Fruit fly (Drosophila melanogaster): Measurements from ENCODE around the gene Dpck.

The Dpck gene

dm6 chr3R:7086377-7087200, 4.6 kb downstream of the Dpck start, which contains the start of gene alphaTub84B (continued):
- peak; percentile 49 for TF ChIP-seq CG33557 (GFP tag; optimal IDR thresholded peaks at IDR 0.05)
- TF ChIP-seq Abd-B (GFP tag; optimal IDR thresholded peaks at IDR 0.05) = no peak
- TF ChIP-seq ATbp (GFP tag; optimal IDR thresholded peaks at IDR 0.05) = peak; percentile 11
- peak; percentile 72 for TF ChIP-seq CG8089 (GFP tag; optimal IDR thresholded peaks at IDR 0.05)
- TF ChIP-seq CG8281 (tag; optimal IDR thresholded peaks at IDR 0.05) = no peak
- TF ChIP-seq hkb (optimal IDR thresholded peaks at IDR 0.05) = peak; percentile 52
- peak; percentile 82 for TF ChIP-seq hkb (GFP tag; IDR thresholded peaks at IDR 0.05)
- peak; percentile 71 for TF ChIP-seq tx (GFP tag; optimal IDR thresholded peaks at IDR 0.05)
- peak; percentile 39; the same call in 1 of the 2 replicates for TF ChIP-seq sim (GFP tag; IDR thresholded peaks at IDR 0.05)
- peak; percentile 77 for TF ChIP-seq Bgb (GFP tag; IDR thresholded peaks at IDR 0.05; ENCODE audit: partially characterized antibody)
- peak in 1 of 2 experiments; percentile 42 for TF ChIP-seq Eip74EF (GFP tag; optimal IDR thresholded peaks at IDR 0.05)
- peak; percentile 52; the same call in 1 of the 2 replicates for TF ChIP-seq CG10959 (GFP tag; IDR thresholded peaks at IDR 0.05)
- no peak for TF ChIP-seq CG15073 (GFP tag; optimal IDR thresholded peaks at IDR 0.05)
- TF ChIP-seq nerfin-2 (GFP tag; IDR thresholded peaks at IDR 0.05; ENCODE audit: partially characterized antibody) = peak; percentile 62; the same call in 1 of the 2 replicates
- TF ChIP-seq CG14014 (GFP tag; IDR thresholded peaks at IDR 0.05) = peak; percentile 30; the same call in 1 of the 2 replicates
- no peak for TF ChIP-seq prd (optimal IDR thresholded peaks at IDR 0.05)
- peak; percentile 23; the same call in 1 of the 3 replicates for TF ChIP-seq prd (GFP tag; IDR thresholded peaks at IDR 0.05)
- TF ChIP-seq ERR (GFP tag; optimal IDR thresholded peaks at IDR 0.05) = peak; percentile 69
- TF ChIP-seq CG11696 (GFP tag; IDR thresholded peaks at IDR 0.05) = peak; percentile 28; the same call in 1 of the 2 replicates
- TF ChIP-seq CG9727 (GFP tag; optimal IDR thresholded peaks at IDR 0.05) = peak; percentile 58
- TF ChIP-seq Dref (GFP tag; IDR thresholded peaks at IDR 0.05) = peak; percentile 89
- no peak for TF ChIP-seq tll (GFP tag; optimal IDR thresholded peaks at IDR 0.05)
- peak; percentile 30 for TF ChIP-seq nmo (GFP tag; optimal IDR thresholded peaks at IDR 0.05)
- no peak for TF ChIP-seq al (GFP tag; IDR thresholded peaks at IDR 0.05)
- TF ChIP-seq pnt (GFP tag; optimal IDR thresholded peaks at IDR 0.05) = peak; percentile 46
- peak; percentile 42 for TF ChIP-seq ewg (GFP tag; optimal IDR thresholded peaks at IDR 0.05)
- no peak for TF ChIP-seq Taf1 (GFP tag; IDR thresholded peaks at IDR 0.05)
- TF ChIP-seq her (GFP tag; optimal IDR thresholded peaks at IDR 0.05) = peak; percentile 87
- peak; percentile 66 for TF ChIP-seq Mad (GFP tag; optimal IDR thresholded peaks at IDR 0.05)
- no peak for TF ChIP-seq ro (GFP tag; IDR thresholded peaks at IDR 0.05)
- no peak for TF ChIP-seq CG31224 (GFP tag; IDR thresholded peaks at IDR 0.05)
- TF ChIP-seq CG6854 (GFP tag; optimal IDR thresholded peaks at IDR 0.05) = peak; percentile 56
- peak; percentile 67 for TF ChIP-seq Asciz (GFP tag; optimal IDR thresholded peaks at IDR 0.05)
- peak; percentile 51 for TF ChIP-seq CG32532 (GFP tag; IDR thresholded peaks at IDR 0.05)
- TF ChIP-seq Dfd (GFP tag; optimal IDR thresholded peaks at IDR 0.05) = no peak
- TF ChIP-seq CG12299 (tag; optimal IDR thresholded peaks at IDR 0.05) = peak; percentile 31
- peak; percentile 29 for TF ChIP-seq en (GFP tag; optimal IDR thresholded peaks at IDR 0.05)
- 0 out of 2 replicates have a peak, but pooled peaks have one; percentile 27 for TF ChIP-seq CG10321 (GFP tag; IDR thresholded peaks at IDR 0.05)
- TF ChIP-seq HmgD (GFP tag; optimal IDR thresholded peaks at IDR 0.05) = peak; percentile 72
- TF ChIP-seq lov (optimal IDR thresholded peaks at IDR 0.05) = no peak
- TF ChIP-seq lov (GFP tag; IDR thresholded peaks at IDR 0.05) = peak; percentile 88
- TF ChIP-seq dysf (GFP tag; IDR thresholded peaks at IDR 0.05) = 0 out of 3 replicates have a peak, but pooled peaks have one; percentile 22
- peak; percentile 30 for TF ChIP-seq slp2 (GFP tag; optimal IDR thresholded peaks at IDR 0.05)
- TF ChIP-seq CG32767 (GFP tag; IDR thresholded peaks at IDR 0.05) = peak; percentile 87
- TF ChIP-seq Dip2 (GFP tag; IDR thresholded peaks at IDR 0.05) = no peak
- TF ChIP-seq phol (tag; optimal IDR thresholded peaks at IDR 0.05) = peak; percentile 88
- no peak for TF ChIP-seq oc (tag; optimal IDR thresholded peaks at IDR 0.05)
- peak; percentile 56 for TF ChIP-seq CG7839 (tag; optimal IDR thresholded peaks at IDR 0.05)
- TF ChIP-seq Med (GFP tag) = peak; percentile 98

All from whole organism, embryonic.